Worm (Caenorhabditis elegans) whole organism, L4 larva: Measurements from ENCODE around the gene srab-23.

ENCODE experiments used
- ZK546.5 ChIP-seq, 2 experiments: sonication (generic microtip); optimal IDR thresholded peaks; 2 replicates each; lab custom pipeline; 2017; ENCODE audit warnings: missing biosample characterization in 2 of 2, missing genetic modification characterization in 2 of 2
- nhr-237 ChIP-seq: sonication (generic microtip); optimal IDR thresholded peaks from 2 replicates; lab custom pipeline; 2017; ENCODE audit warnings: missing biosample characterization, missing genetic modification characterization
- nhr-25 ChIP-seq: sonication (generic microtip); optimal IDR thresholded peaks from 2 replicates; lab custom pipeline; 2017; ENCODE audit warnings: missing genetic modification characterization, mild to moderate bottlenecking, missing compliant biosample characterization, antibody characterized with exemption, moderate library complexity, borderline replicate concordance; ENCODE audit not compliant: insufficient read depth
- php-3 ChIP-seq: fragments of 200-800 bp; sonication (Bioruptor generic); IDR thresholded peaks from 2 replicates; pipeline ENCODE4 v1.3.6; 2022; ENCODE audit warnings: missing genetic modification reagents, missing genetic modification characterization, missing compliant biosample characterization
- skn-1 ChIP-seq: fragments of 150-350 bp; optimal IDR thresholded peaks from 2 replicates; lab custom pipeline; 2014; ENCODE audit warnings: missing biosample characterization, missing genetic modification characterization
- spr-3 ChIP-seq: fragments of 200-800 bp; sonication (Bioruptor generic); optimal IDR thresholded peaks from 2 replicates; lab custom pipeline; 2018; ENCODE audit warnings: mild to moderate bottlenecking, missing genetic modification characterization, missing compliant biosample characterization
- zag-1 ChIP-seq: fragments of 150-350 bp; optimal IDR thresholded peaks from 2 replicates; lab custom pipeline; 2014; ENCODE audit warnings: missing biosample characterization, missing genetic modification characterization

DNA sequence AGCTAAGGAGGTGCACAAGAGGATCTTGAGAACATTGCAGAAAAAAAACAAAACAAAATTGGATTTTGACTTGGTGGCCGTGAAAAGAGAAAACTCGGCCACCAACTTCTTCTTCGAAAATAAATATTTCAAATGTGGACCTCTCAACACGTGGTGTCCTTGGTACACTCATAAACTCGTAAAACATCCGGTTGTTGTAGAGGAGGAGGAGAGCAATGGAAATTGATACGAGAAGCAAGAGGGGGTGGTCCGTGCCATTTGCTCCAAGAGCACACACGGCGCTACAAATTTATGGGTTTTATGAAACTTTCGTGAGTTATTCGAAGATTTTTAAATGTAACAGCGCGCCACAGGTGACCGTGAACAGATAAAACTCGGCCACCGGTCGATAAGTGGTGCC is 46.4 kb upstream of the srab-23 start:
- no peak for TF ChIP-seq nhr-237 (tag; lab: Kevin White, UChicago)
- no peak for TF ChIP-seq nhr-25
- TF ChIP-seq zag-1 (tag; lab: Kevin White, UChicago): no peak
- no peak for TF ChIP-seq spr-3 (GFP tag; lab: Kevin White, UChicago)
- TF ChIP-seq php-3 (GFP tag; lab: Robert Waterston, UW): no peak
- no peak for TF ChIP-seq skn-1 (tag; lab: Kevin White, UChicago)
- TF ChIP-seq ZK546.5 (tag; optimal IDR thresholded peaks at IDR 0.05; lab: Kevin White, UChicago): no peak
